Fruit fly (Drosophila melanogaster) whole organism, embryonic: Measurements from ENCODE around the gene CG8419.

Source experiments
- B-H1 ChIP-seq: fragments of 200-800 bp; sonication (Bioruptor generic); IDR thresholded peaks from 3 replicates; pipeline ENCODE4 v1.3.6; 2022; ENCODE audit warnings: missing biosample characterization, missing genetic modification characterization
- Bdp1 ChIP-seq: fragments of 200-800 bp; sonication (Bioruptor generic); optimal IDR thresholded peaks from 3 replicates; lab custom pipeline; 2016; ENCODE audit warnings: missing biosample characterization, missing genetic modification characterization
- C15 ChIP-seq: fragments of 200-800 bp; sonication (Bioruptor generic); IDR thresholded peaks from 3 replicates; pipeline ENCODE4 v1.3.6; 2022; ENCODE audit warnings: missing biosample characterization, missing genetic modification characterization
- CG10147 ChIP-seq: fragments of 200-800 bp; sonication (Bioruptor generic); optimal IDR thresholded peaks from 2 replicates; lab custom pipeline; 2019; ENCODE audit warnings: missing biosample characterization, mild to moderate bottlenecking, missing genetic modification characterization, moderate library complexity
- CG11456 ChIP-seq: fragments of 200-800 bp; sonication (Bioruptor generic); IDR thresholded peaks from 3 replicates; pipeline ENCODE4 v1.3.6; 2022; ENCODE audit warnings: missing biosample characterization, missing genetic modification characterization
- CG12236 ChIP-seq: fragments of 200-800 bp; sonication (Bioruptor generic); optimal IDR thresholded peaks from 2 replicates; lab custom pipeline; 2016; ENCODE audit warnings: missing biosample characterization, missing genetic modification characterization
- CG14965 ChIP-seq: fragments of 200-800 bp; sonication (Bioruptor generic); optimal IDR thresholded peaks from 2 replicates; lab custom pipeline; 2016; ENCODE audit warnings: missing biosample characterization, missing genetic modification characterization, borderline replicate concordance
- CG15479 ChIP-seq: fragments of 200-800 bp; sonication (Bioruptor generic); optimal IDR thresholded peaks from 3 replicates; lab custom pipeline; 2019; ENCODE audit warnings: missing biosample characterization, mild to moderate bottlenecking, missing genetic modification characterization, moderate library complexity
- CG17385 ChIP-seq: fragments of 200-800 bp; sonication (Bioruptor generic); optimal IDR thresholded peaks from 3 replicates; lab custom pipeline; 2018; ENCODE audit warnings: missing biosample characterization, mild to moderate bottlenecking, missing genetic modification characterization
- CG17829 ChIP-seq: fragments of 200-800 bp; optimal IDR thresholded peaks from 2 replicates; lab custom pipeline; 2019; ENCODE audit warnings: missing biosample characterization, mild to moderate bottlenecking, missing genetic modification characterization, moderate library complexity
- CG2199 ChIP-seq: fragments of 200-800 bp; sonication (Bioruptor generic); IDR thresholded peaks from 3 replicates; pipeline ENCODE4 v1.3.6; 2022; ENCODE audit warnings: missing biosample characterization, missing genetic modification characterization
- CG30020 ChIP-seq: fragments of 200-800 bp; optimal IDR thresholded peaks from 2 replicates; lab custom pipeline; 2019; ENCODE audit warnings: missing biosample characterization, mild to moderate bottlenecking, missing genetic modification characterization, moderate library complexity
- CG31441 ChIP-seq: fragments of 200-800 bp; sonication (Bioruptor generic); IDR thresholded peaks from 2 replicates; pipeline ENCODE4 v1.3.6; 2022; ENCODE audit warnings: missing biosample characterization, missing genetic modification characterization
- CG3281 ChIP-seq: fragments of 200-800 bp; sonication (Bioruptor generic); optimal IDR thresholded peaks from 3 replicates; lab custom pipeline; 2017; ENCODE audit warnings: missing biosample characterization, mild to moderate bottlenecking, missing genetic modification characterization
- CG3838 ChIP-seq: fragments of 200-800 bp; sonication (Bioruptor generic); optimal IDR thresholded peaks from 3 replicates; lab custom pipeline; 2016; ENCODE audit warnings: missing biosample characterization, missing genetic modification characterization
- CG3995 ChIP-seq: fragments of 200-800 bp; sonication (Bioruptor generic); optimal IDR thresholded peaks from 3 replicates; lab custom pipeline; 2016; ENCODE audit warnings: missing biosample characterization, missing genetic modification characterization
- CG4424 ChIP-seq: fragments of 200-800 bp; sonication (Bioruptor generic); optimal IDR thresholded peaks from 3 replicates; lab custom pipeline; 2016; ENCODE audit warnings: missing biosample characterization, missing genetic modification characterization
- CG6272 ChIP-seq: fragments of 200-800 bp; sonication (Bioruptor generic); IDR thresholded peaks from 2 replicates; pipeline ENCODE4 v1.3.6; 2022; ENCODE audit warnings: missing biosample characterization, missing genetic modification characterization
- D19B ChIP-seq: fragments of 200-800 bp; sonication (Bioruptor generic); optimal IDR thresholded peaks from 2 replicates; lab custom pipeline; 2017; ENCODE audit warnings: missing biosample characterization, mild to moderate bottlenecking, missing genetic modification characterization
- Elba2 ChIP-seq: fragments of 200-800 bp; sonication (Bioruptor generic); optimal IDR thresholded peaks from 3 replicates; lab custom pipeline; 2016; ENCODE audit warnings: missing biosample characterization, missing genetic modification characterization
- Fer3 ChIP-seq: fragments of 200-800 bp; sonication (Bioruptor generic); optimal IDR thresholded peaks from 2 replicates; lab custom pipeline; 2018; ENCODE audit warnings: missing biosample characterization, mild to moderate bottlenecking, missing genetic modification characterization, moderate library complexity
- Gsc ChIP-seq: fragments of 200-800 bp; sonication (Bioruptor generic); IDR thresholded peaks from 2 replicates; pipeline ENCODE4 v1.3.6; 2022; ENCODE audit warnings: missing biosample characterization, missing genetic modification characterization
- Gug ChIP-seq: fragments of 200-800 bp; sonication (Bioruptor generic); IDR thresholded peaks from 4 replicates; pipeline ENCODE4 v1.3.6; 2022; ENCODE audit warnings: missing biosample characterization, missing genetic modification characterization
- Hand ChIP-seq: fragments of 200-800 bp; sonication (Bioruptor generic); optimal IDR thresholded peaks from 2 replicates; lab custom pipeline; 2017; ENCODE audit warnings: mild to moderate bottlenecking, missing biosample characterization, missing genetic modification reagents, missing genetic modification characterization
- MBD-R2 ChIP-seq: fragments of 200-800 bp; sonication (Bioruptor generic); IDR thresholded peaks from 2 replicates; pipeline ENCODE4 v1.3.6; 2022; ENCODE audit warnings: missing biosample characterization, missing genetic modification characterization
- Mes4 ChIP-seq: fragments of 200-800 bp; sonication (Bioruptor generic); optimal IDR thresholded peaks from 2 replicates; lab custom pipeline; 2016; ENCODE audit warnings: missing biosample characterization, missing genetic modification characterization
- Oaz ChIP-seq: fragments of 200-800 bp; sonication (Bioruptor generic); IDR thresholded peaks from 2 replicates; pipeline ENCODE4 v1.3.6; 2022; ENCODE audit warnings: missing biosample characterization, missing genetic modification characterization
- Ravus ChIP-seq: fragments of 200-800 bp; sonication (Bioruptor generic); IDR thresholded peaks from 2 replicates; pipeline ENCODE4 v1.3.6; 2022; ENCODE audit warnings: missing biosample characterization, missing genetic modification characterization
- Side ChIP-seq: fragments of 200-800 bp; sonication (Bioruptor generic); optimal IDR thresholded peaks from 2 replicates; lab custom pipeline; 2016; ENCODE audit warnings: missing biosample characterization, missing genetic modification characterization
- Sox102F ChIP-seq: fragments of 200-800 bp; sonication (Bioruptor generic); optimal IDR thresholded peaks from 2 replicates; lab custom pipeline; 2018; ENCODE audit warnings: missing biosample characterization, mild to moderate bottlenecking, missing genetic modification characterization, moderate library complexity
- Sry-δ ChIP-seq: fragments of 200-800 bp; sonication (Bioruptor generic); optimal IDR thresholded peaks from 2 replicates; lab custom pipeline; 2016; ENCODE audit warnings: missing biosample characterization, missing genetic modification characterization
- al ChIP-seq: fragments of 200-800 bp; sonication (Bioruptor generic); IDR thresholded peaks from 2 replicates; pipeline ENCODE4 v1.3.6; 2022; ENCODE audit warnings: missing biosample characterization, missing genetic modification characterization
- ato ChIP-seq: fragments of 200-800 bp; sonication (Bioruptor generic); IDR thresholded peaks from 2 replicates; pipeline ENCODE4 v1.3.6; 2022; ENCODE audit warnings: missing biosample characterization, missing genetic modification characterization; ENCODE audit not compliant: partially characterized antibody
- bab2 ChIP-seq: fragments of 200-800 bp; sonication (Bioruptor generic); optimal IDR thresholded peaks from 2 replicates; lab custom pipeline; 2016; ENCODE audit warnings: missing biosample characterization, missing genetic modification characterization
- croc ChIP-seq: fragments of 200-800 bp; sonication (Bioruptor generic); conservative IDR thresholded peaks from 3 replicates; pipeline ENCODE4 v1.3.6; 2022; ENCODE audit warnings: missing biosample characterization, missing genetic modification characterization
- crp ChIP-seq, 2 experiments: fragments of 200-800 bp; sonication (Bioruptor generic); optimal IDR thresholded peaks; 2 replicates in 1 of 2; 3 replicates in 1 of 2; lab custom pipeline; 2017; ENCODE audit warnings: missing biosample characterization in 2 of 2, missing genetic modification characterization in 2 of 2, mild to moderate bottlenecking in 1 of 2, moderate library complexity in 1 of 2
- emc ChIP-seq: fragments of 200-800 bp; sonication (Bioruptor generic); optimal IDR thresholded peaks from 2 replicates; lab custom pipeline; 2016; ENCODE audit warnings: missing biosample characterization, missing genetic modification characterization
- fru ChIP-seq: fragments of >200 bp; optimal IDR thresholded peaks from 2 replicates; lab custom pipeline; 2017
- her ChIP-seq: fragments of 200-800 bp; sonication (Bioruptor generic); optimal IDR thresholded peaks from 2 replicates; lab custom pipeline; 2016; ENCODE audit warnings: missing biosample characterization, missing genetic modification characterization
- kay ChIP-seq: fragments of 200-800 bp; sonication (Bioruptor generic); optimal IDR thresholded peaks from 2 replicates; lab custom pipeline; 2016; ENCODE audit warnings: missing biosample characterization, missing genetic modification characterization
- klu ChIP-seq: fragments of 200-800 bp; sonication (Bioruptor generic); IDR thresholded peaks from 2 replicates; pipeline ENCODE4 v1.3.6; 2022; ENCODE audit warnings: missing biosample characterization, missing genetic modification characterization
- kni ChIP-seq: fragments of 200-800 bp; sonication (Bioruptor generic); optimal IDR thresholded peaks from 3 replicates; lab custom pipeline; 2017; ENCODE audit warnings: mild to moderate bottlenecking, missing biosample characterization, missing genetic modification reagents, missing genetic modification characterization
- lilli ChIP-seq: fragments of 200-800 bp; sonication (Bioruptor generic); optimal IDR thresholded peaks from 3 replicates; lab custom pipeline; 2016; ENCODE audit warnings: missing biosample characterization, missing genetic modification characterization
- lmd ChIP-seq: fragments of 200-800 bp; sonication (Bioruptor generic); IDR thresholded peaks from 2 replicates; pipeline ENCODE4 v1.3.6; 2022; ENCODE audit warnings: missing biosample characterization, missing genetic modification characterization
- odd ChIP-seq: fragments of 200-800 bp; sonication (Bioruptor generic); optimal IDR thresholded peaks from 2 replicates; lab custom pipeline; 2017; ENCODE audit warnings: missing biosample characterization, mild to moderate bottlenecking, missing genetic modification characterization
- pho ChIP-seq: fragments of 200-800 bp; sonication (Bioruptor generic); optimal IDR thresholded peaks from 2 replicates; lab custom pipeline; 2016; ENCODE audit warnings: missing biosample characterization, missing genetic modification characterization
- repo ChIP-seq: fragments of 200-800 bp; sonication (Bioruptor generic); optimal IDR thresholded peaks from 2 replicates; lab custom pipeline; 2016; ENCODE audit warnings: missing biosample characterization, missing genetic modification characterization
- sens ChIP-seq: fragments of 200-800 bp; sonication (Bioruptor generic); peaks from one replicate; lab custom pipeline; 2016; ENCODE audit warnings: missing biosample characterization, missing genetic modification characterization
- seq ChIP-seq: fragments of 200-800 bp; sonication (Bioruptor generic); IDR thresholded peaks from 2 replicates; pipeline ENCODE4 v1.3.6; 2022; ENCODE audit warnings: missing biosample characterization, missing genetic modification characterization
- twi ChIP-seq: fragments of 200-800 bp; optimal IDR thresholded peaks from 2 replicates; lab custom pipeline; 2019; ENCODE audit warnings: missing biosample characterization, mild to moderate bottlenecking, missing genetic modification characterization, moderate library complexity
- unpg ChIP-seq: fragments of 200-800 bp; sonication (Bioruptor generic); optimal IDR thresholded peaks from 3 replicates; lab custom pipeline; 2018; ENCODE audit warnings: missing biosample characterization, mild to moderate bottlenecking, missing genetic modification characterization, moderate library complexity
- wdn ChIP-seq: fragments of 200-800 bp; sonication (Bioruptor generic); IDR thresholded peaks from 2 replicates; pipeline ENCODE4 v1.3.6; 2022; ENCODE audit warnings: missing biosample characterization, missing genetic modification characterization

The CG8419 gene

DNA sequence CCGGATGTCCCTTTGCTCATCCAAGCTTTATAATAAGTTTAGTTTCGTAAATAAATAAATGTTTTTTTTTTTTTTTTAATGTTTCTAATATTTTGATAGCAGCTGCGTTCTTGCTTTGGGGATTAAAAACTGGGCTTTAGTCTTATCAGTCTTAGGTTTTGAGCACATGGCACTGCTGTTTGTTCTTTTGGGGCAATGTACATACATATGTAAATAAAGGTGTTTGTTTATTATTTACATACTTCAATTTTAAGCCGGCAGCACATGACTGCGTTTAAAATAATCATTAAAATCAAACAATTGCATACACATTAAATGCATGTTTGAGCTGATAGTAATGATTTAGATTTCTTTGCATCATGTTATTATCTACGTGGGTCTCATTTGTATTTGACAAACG, 41.8 kb upstream of the CG8419 start (continued):
- no peak for TF ChIP-seq CG11456 (GFP tag; lab: Robert Waterston, UW)
- peak; percentile 79 for TF ChIP-seq kay
- TF ChIP-seq sens (GFP tag; lab: Kevin White, UChicago) = peak; percentile 99
- TF ChIP-seq wdn (GFP tag; lab: Robert Waterston, UW) = no peak
- TF ChIP-seq lilli (GFP tag; lab: Kevin White, UChicago) = peak; percentile 45
- TF ChIP-seq MBD-R2 (GFP tag; lab: Robert Waterston, UW) = no peak
- no peak for TF ChIP-seq lmd (GFP tag; lab: Robert Waterston, UW)
- TF ChIP-seq kni (GFP tag; lab: Kevin White, UChicago) = peak; percentile 76
- TF ChIP-seq repo (GFP tag; lab: Kevin White, UChicago) = no peak
- TF ChIP-seq C15 (GFP tag; lab: Robert Waterston, UW) = 0 out of 3 replicates have a peak, but pooled peaks have one; percentile 37
- TF ChIP-seq Ravus (GFP tag; lab: Robert Waterston, UW) = no peak
- no peak for TF ChIP-seq CG6272 (GFP tag; lab: Robert Waterston, UW)
- peak in 1 of 2 experiments; percentile 19 for TF ChIP-seq crp (GFP tag; optimal IDR thresholded peaks at IDR 0.05; lab: Kevin White, UChicago)
- TF ChIP-seq Fer3 (tag; lab: Kevin White, UChicago) = peak; percentile 78
- TF ChIP-seq CG3281 (GFP tag; lab: Kevin White, UChicago) = peak; percentile 53
- no peak for TF ChIP-seq CG15479 (GFP tag; lab: Kevin White, UChicago)
- TF ChIP-seq B-H1 = no peak; the same call in 2 of the 3 replicates
- TF ChIP-seq fru (lab: Kevin White, UChicago) = no peak
- TF ChIP-seq odd (GFP tag; lab: Kevin White, UChicago) = peak; percentile 78
- peak; percentile 9 for TF ChIP-seq CG10147
- no peak; the same call in 3 of the 4 replicates for TF ChIP-seq Gug (GFP tag; lab: Robert Waterston, UW)
- peak; percentile 50; the same call in 1 of the 3 replicates for TF ChIP-seq CG2199 (GFP tag; lab: Robert Waterston, UW)
- TF ChIP-seq CG4424 (GFP tag; lab: Kevin White, UChicago) = peak; percentile 71
- peak; percentile 31 for TF ChIP-seq Sry-δ (GFP tag; lab: Kevin White, UChicago)
- no peak for TF ChIP-seq Gsc (GFP tag; lab: Robert Waterston, UW)
- TF ChIP-seq klu (GFP tag; lab: Robert Waterston, UW) = no peak
- no peak for TF ChIP-seq CG3995 (GFP tag; lab: Kevin White, UChicago)
- no peak for TF ChIP-seq Oaz
- peak; percentile 87 for TF ChIP-seq CG31441
- TF ChIP-seq CG12236 = peak; percentile 85
- TF ChIP-seq CG17829 (tag; lab: Kevin White, UChicago) = peak; percentile 61
- peak; percentile 71 for TF ChIP-seq CG3838 (GFP tag; lab: Kevin White, UChicago)
- peak; percentile 72 for TF ChIP-seq CG17385 (GFP tag; lab: Kevin White, UChicago)
- TF ChIP-seq emc (GFP tag; lab: Kevin White, UChicago) = no peak
- TF ChIP-seq Sox102F (GFP tag; lab: Kevin White, UChicago) = peak; percentile 84
- no peak for TF ChIP-seq Elba2 (GFP tag; lab: Kevin White, UChicago)
- peak; percentile 73 for TF ChIP-seq Mes4 (GFP tag; lab: Kevin White, UChicago)
- no peak for TF ChIP-seq pho (GFP tag; lab: Kevin White, UChicago)
- TF ChIP-seq Hand (GFP tag; lab: Kevin White, UChicago) = no peak
- peak; percentile 81 for TF ChIP-seq twi (tag; lab: Kevin White, UChicago)
- TF ChIP-seq Bdp1 (GFP tag; lab: Kevin White, UChicago) = peak; percentile 75
- TF ChIP-seq CG14965 (GFP tag; lab: Kevin White, UChicago) = peak; percentile 64
- TF ChIP-seq ato = no peak
- no peak for TF ChIP-seq al (GFP tag; lab: Robert Waterston, UW)
- TF ChIP-seq unpg (GFP tag; lab: Kevin White, UChicago) = peak; percentile 81
- peak; percentile 62 for TF ChIP-seq Side
- TF ChIP-seq bab2 (GFP tag; lab: Kevin White, UChicago) = peak; percentile 83
- TF ChIP-seq D19B = no peak
- TF ChIP-seq her (GFP tag; lab: Kevin White, UChicago) = peak; percentile 29
- TF ChIP-seq CG30020 (tag; lab: Kevin White, UChicago) = peak; percentile 8
- peak; percentile 41; the same call in 2 of the 3 replicates for TF ChIP-seq croc
- peak; percentile 41; the same call in 1 of the 2 replicates for TF ChIP-seq seq (GFP tag; lab: Robert Waterston, UW)
